Fruit fly (Drosophila melanogaster) whole organism, embryonic: ENCODE results near the gene CG14797.
A peak's percentile ranks its signal among the peaks of the same experiment; 100 is the strongest.

ENCODE experiments used
- B-H2 ChIP-seq: fragments of 200-800 bp; sonication (Bioruptor generic); optimal IDR thresholded peaks from 2 replicates; lab custom pipeline; 2018; ENCODE audit warnings: missing biosample characterization, mild to moderate bottlenecking, missing genetic modification characterization
- CG10462 ChIP-seq: fragments of 200-800 bp; sonication (Bioruptor generic); optimal IDR thresholded peaks from 2 replicates; lab custom pipeline; 2016; ENCODE audit warnings: missing biosample characterization, missing genetic modification characterization
- CG11560 ChIP-seq: fragments of 200-800 bp; sonication (Bioruptor generic); IDR thresholded peaks from 3 replicates; pipeline ENCODE4 v1.3.6; 2022; ENCODE audit warnings: missing biosample characterization, missing genetic modification characterization
- CG12219 ChIP-seq: fragments of 200-800 bp; sonication (Bioruptor generic); optimal IDR thresholded peaks from 3 replicates; lab custom pipeline; 2018; ENCODE audit warnings: missing biosample characterization, mild to moderate bottlenecking, missing genetic modification characterization
- CG12236 ChIP-seq: fragments of 200-800 bp; sonication (Bioruptor generic); optimal IDR thresholded peaks from 2 replicates; lab custom pipeline; 2016; ENCODE audit warnings: missing biosample characterization, missing genetic modification characterization
- CG12942 ChIP-seq: fragments of 200-800 bp; sonication (Bioruptor generic); optimal IDR thresholded peaks from 3 replicates; lab custom pipeline; 2016; ENCODE audit warnings: missing biosample characterization, missing genetic modification characterization
- CG15696 ChIP-seq: fragments of 200-800 bp; sonication (Bioruptor generic); optimal IDR thresholded peaks from 2 replicates; lab custom pipeline; 2019; ENCODE audit warnings: missing biosample characterization, mild to moderate bottlenecking, missing genetic modification characterization, moderate library complexity
- CG16779 ChIP-seq: fragments of 200-800 bp; sonication (Bioruptor generic); IDR thresholded peaks from 2 replicates; pipeline ENCODE4 v1.3.6; 2022; ENCODE audit warnings: missing biosample characterization, missing genetic modification characterization
- CG17802 ChIP-seq: fragments of 200-800 bp; sonication (Bioruptor generic); optimal IDR thresholded peaks from 2 replicates; lab custom pipeline; 2018; ENCODE audit warnings: missing biosample characterization, mild to moderate bottlenecking, missing genetic modification characterization, moderate library complexity
- CG1792 ChIP-seq: fragments of 200-800 bp; sonication (Bioruptor generic); optimal IDR thresholded peaks from 2 replicates; lab custom pipeline; 2016; ENCODE audit warnings: missing biosample characterization, missing genetic modification characterization
- CG18476 ChIP-seq: fragments of 200-800 bp; sonication (Bioruptor generic); optimal IDR thresholded peaks from 2 replicates; lab custom pipeline; 2016; ENCODE audit warnings: missing biosample characterization, mild to moderate bottlenecking, missing genetic modification characterization
- CG3726 ChIP-seq: fragments of 200-800 bp; sonication (Bioruptor generic); IDR thresholded peaks from 3 replicates; pipeline ENCODE4, ENCODE4 v1.3.6; 2022; ENCODE audit warnings: missing biosample characterization, missing genetic modification characterization
- CG4404 ChIP-seq: fragments of 200-800 bp; sonication (Bioruptor generic); IDR thresholded peaks from 2 replicates; pipeline ENCODE4 v1.3.6; 2022; ENCODE audit warnings: missing biosample characterization, missing genetic modification characterization
- CG6654 ChIP-seq: fragments of 200-800 bp; sonication (Bioruptor generic); optimal IDR thresholded peaks from 2 replicates; lab custom pipeline; 2017; ENCODE audit warnings: missing biosample characterization, mild to moderate bottlenecking, missing genetic modification characterization
- CG7372 ChIP-seq: fragments of 200-800 bp; sonication (Bioruptor generic); IDR thresholded peaks from 2 replicates; pipeline ENCODE4 v1.3.6; 2022; ENCODE audit warnings: missing biosample characterization, missing genetic modification characterization
- CG7963 ChIP-seq: fragments of 200-800 bp; sonication (Bioruptor generic); IDR thresholded peaks from 3 replicates; pipeline ENCODE4 v1.3.6; 2022; ENCODE audit warnings: missing biosample characterization, missing genetic modification characterization; ENCODE audit not compliant: partially characterized antibody
- CG8089 ChIP-seq: fragments of 200-800 bp; sonication (Bioruptor generic); optimal IDR thresholded peaks from 3 replicates; lab custom pipeline; 2016; ENCODE audit warnings: missing biosample characterization, missing genetic modification characterization
- CG8944 ChIP-seq: fragments of 200-800 bp; sonication (Bioruptor generic); optimal IDR thresholded peaks from 3 replicates; lab custom pipeline; 2016; ENCODE audit warnings: missing biosample characterization, missing genetic modification characterization
- CG9727 ChIP-seq: fragments of 200-800 bp; sonication (Bioruptor generic); optimal IDR thresholded peaks from 3 replicates; lab custom pipeline; 2017; ENCODE audit warnings: missing biosample characterization, mild to moderate bottlenecking, missing genetic modification characterization
- Chrac-16 ChIP-seq: fragments of 200-800 bp; sonication (Bioruptor generic); optimal IDR thresholded peaks from 3 replicates; lab custom pipeline; 2016; ENCODE audit warnings: missing biosample characterization, missing genetic modification characterization
- Dref ChIP-seq: fragments of 200-800 bp; sonication (Bioruptor generic); IDR thresholded peaks from 2 replicates; pipeline ENCODE4 v1.3.6; 2022; ENCODE audit warnings: missing biosample characterization, missing genetic modification characterization
- ERR ChIP-seq: fragments of 200-800 bp; sonication (Bioruptor generic); optimal IDR thresholded peaks from 2 replicates; lab custom pipeline; 2016; ENCODE audit warnings: missing biosample characterization, missing genetic modification characterization
- Fer3 ChIP-seq: fragments of 200-800 bp; sonication (Bioruptor generic); optimal IDR thresholded peaks from 2 replicates; lab custom pipeline; 2018; ENCODE audit warnings: missing biosample characterization, mild to moderate bottlenecking, missing genetic modification characterization, moderate library complexity
- HLH4C ChIP-seq: fragments of 200-800 bp; sonication (Bioruptor generic); IDR thresholded peaks from 3 replicates; pipeline ENCODE4 v1.3.6; 2022; ENCODE audit warnings: missing biosample characterization, missing genetic modification characterization; ENCODE audit not compliant: partially characterized antibody
- Hmr ChIP-seq: fragments of 200-800 bp; sonication (Bioruptor generic); optimal IDR thresholded peaks from 3 replicates; lab custom pipeline; 2017; ENCODE audit warnings: mild to moderate bottlenecking, missing biosample characterization, missing genetic modification reagents, missing genetic modification characterization
- Lim3 ChIP-seq: fragments of 200-800 bp; sonication (Bioruptor generic); IDR thresholded peaks from 2 replicates; pipeline ENCODE4 v1.3.6; 2022; ENCODE audit warnings: missing biosample characterization, missing genetic modification characterization
- Nf-YC ChIP-seq: fragments of 200-800 bp; optimal IDR thresholded peaks from 3 replicates; lab custom pipeline; 2019; ENCODE audit warnings: missing biosample characterization, mild to moderate bottlenecking, missing genetic modification characterization, moderate library complexity
- Rfx ChIP-seq: fragments of 200-800 bp; sonication (Bioruptor generic); IDR thresholded peaks from 2 replicates; pipeline ENCODE4 v1.3.6; 2022; ENCODE audit warnings: missing biosample characterization, missing genetic modification characterization
- Sry-δ ChIP-seq: fragments of 200-800 bp; sonication (Bioruptor generic); optimal IDR thresholded peaks from 2 replicates; lab custom pipeline; 2016; ENCODE audit warnings: missing biosample characterization, missing genetic modification characterization
- Stat92E ChIP-seq, 3 experiments: fragments of >200 bp in 2 of 3; fragments of 200-800 bp in 1 of 3; sonication (Bioruptor generic) in 1 of 3; optimal IDR thresholded peaks; 2 replicates each; lab custom pipeline; 2017 to 2019; ENCODE audit warnings: missing biosample characterization in 3 of 3, missing genetic modification characterization in 3 of 3, mild to moderate bottlenecking in 1 of 3, moderate library complexity in 1 of 3
- ac ChIP-seq: fragments of 200-800 bp; sonication (Bioruptor generic); optimal IDR thresholded peaks from 3 replicates; lab custom pipeline; 2017; ENCODE audit warnings: missing biosample characterization, mild to moderate bottlenecking, missing genetic modification characterization
- ap ChIP-seq: fragments of 200-800 bp; sonication (Bioruptor generic); IDR thresholded peaks from 2 replicates; pipeline ENCODE4 v1.3.6; 2022; ENCODE audit warnings: missing biosample characterization, missing genetic modification characterization
- bbx ChIP-seq: fragments of 200-800 bp; sonication (Bioruptor generic); IDR thresholded peaks from 2 replicates; pipeline ENCODE4 v1.3.6; 2022; ENCODE audit warnings: missing biosample characterization, missing genetic modification characterization; ENCODE audit not compliant: partially characterized antibody
- crc ChIP-seq: fragments of 200-800 bp; sonication (Bioruptor generic); optimal IDR thresholded peaks from 2 replicates; lab custom pipeline; 2016; ENCODE audit warnings: missing biosample characterization, missing genetic modification characterization
- dmrt11E ChIP-seq: fragments of 200-800 bp; sonication (Bioruptor generic); optimal IDR thresholded peaks from 3 replicates; lab custom pipeline; 2018; ENCODE audit warnings: missing biosample characterization, mild to moderate bottlenecking, missing genetic modification characterization, moderate library complexity
- ewg ChIP-seq: fragments of 200-800 bp; sonication (Bioruptor generic); optimal IDR thresholded peaks from 3 replicates; lab custom pipeline; 2017; ENCODE audit warnings: mild to moderate bottlenecking, missing biosample characterization, missing genetic modification reagents, missing genetic modification characterization
- fd96Cb ChIP-seq: fragments of 200-800 bp; sonication (Bioruptor generic); optimal IDR thresholded peaks from 2 replicates; lab custom pipeline; 2018; ENCODE audit warnings: missing biosample characterization, mild to moderate bottlenecking, missing genetic modification characterization, moderate library complexity
- gro ChIP-seq: fragments of 200-800 bp; sonication (Bioruptor generic); optimal IDR thresholded peaks from 2 replicates; lab custom pipeline; 2016; ENCODE audit warnings: missing biosample characterization, missing genetic modification characterization
- gsb ChIP-seq: fragments of 200-800 bp; sonication (Bioruptor generic); IDR thresholded peaks from 2 replicates; pipeline ENCODE4 v1.3.6; 2022; ENCODE audit warnings: missing biosample characterization, missing genetic modification characterization
- hbn ChIP-seq: fragments of 200-800 bp; sonication (Bioruptor generic); IDR thresholded peaks from 2 replicates; pipeline ENCODE4 v1.3.6; 2022; ENCODE audit warnings: missing biosample characterization, missing genetic modification characterization; ENCODE audit not compliant: partially characterized antibody
- jumu ChIP-seq: fragments of 200-800 bp; sonication (Bioruptor generic); optimal IDR thresholded peaks from 3 replicates; lab custom pipeline; 2016; ENCODE audit warnings: missing biosample characterization, missing genetic modification characterization
- lola ChIP-seq, 3 experiments: fragments of >200 bp in 2 of 3; fragments of 200-800 bp in 1 of 3; sonication (Bioruptor generic) in 1 of 3; optimal IDR thresholded peaks; 2 replicates each; lab custom pipeline; 2017 to 2019; ENCODE audit warnings: missing biosample characterization in 3 of 3, missing genetic modification characterization in 3 of 3, mild to moderate bottlenecking in 1 of 3, moderate library complexity in 1 of 3
- luna ChIP-seq: fragments of 200-800 bp; sonication (Bioruptor generic); optimal IDR thresholded peaks from 2 replicates; lab custom pipeline; 2016; ENCODE audit warnings: missing biosample characterization, missing genetic modification characterization
- pnt ChIP-seq: fragments of 200-800 bp; sonication (Bioruptor generic); optimal IDR thresholded peaks from 3 replicates; lab custom pipeline; 2016; ENCODE audit warnings: missing biosample characterization, missing genetic modification characterization
- rib ChIP-seq: fragments of 200-800 bp; sonication (Bioruptor generic); IDR thresholded peaks from 2 replicates; pipeline ENCODE4 v1.3.6; 2022; ENCODE audit warnings: missing biosample characterization, missing genetic modification characterization
- schlank ChIP-seq: fragments of 200-800 bp; sonication (Bioruptor generic); optimal IDR thresholded peaks from 2 replicates; lab custom pipeline; 2018; ENCODE audit warnings: missing biosample characterization, mild to moderate bottlenecking, missing genetic modification characterization
- tna ChIP-seq: fragments of 200-800 bp; sonication (Bioruptor generic); IDR thresholded peaks from 2 replicates; pipeline ENCODE4 v1.3.6; 2022; ENCODE audit warnings: missing biosample characterization, missing genetic modification characterization; ENCODE audit not compliant: partially characterized antibody
- ttk ChIP-seq: fragments of 200-800 bp; sonication (Bioruptor generic); IDR thresholded peaks from 2 replicates; pipeline ENCODE4 v2.1.2; 2022; ENCODE audit warnings: missing biosample characterization, missing genetic modification characterization
- unc-4 ChIP-seq: fragments of 200-800 bp; sonication (Bioruptor generic); IDR thresholded peaks from 2 replicates; pipeline ENCODE4 v1.3.6; 2022; ENCODE audit warnings: missing biosample characterization, missing genetic modification characterization; ENCODE audit not compliant: partially characterized antibody
- vnd ChIP-seq: fragments of 200-800 bp; sonication (Bioruptor generic); IDR thresholded peaks from 3 replicates; pipeline ENCODE4 v1.3.6; 2022; ENCODE audit warnings: missing biosample characterization, missing genetic modification characterization; ENCODE audit not compliant: partially characterized antibody
- z ChIP-seq: fragments of 200-800 bp; sonication (Bioruptor generic); IDR thresholded peaks from 3 replicates; pipeline ENCODE4 v1.3.6; 2022; ENCODE audit warnings: missing biosample characterization, missing genetic modification characterization

The CG14797 gene

dm6 chrX:1664836-1665235 lies 16.5 kb upstream of the CG14797 start, which contains the start of gene dor (continued):
- TF ChIP-seq Lim3, result no peak
- no peak for TF ChIP-seq CG18476 (GFP tag; lab: Kevin White, UChicago)
- TF ChIP-seq rib (GFP tag; lab: Robert Waterston, UW), result no peak
- TF ChIP-seq schlank (tag; lab: Kevin White, UChicago), result no peak
- peak; percentile 90 for TF ChIP-seq bbx (GFP tag; lab: Robert Waterston, UW)
- 0 out of 2 replicates have a peak, but pooled peaks have one; percentile 18 for TF ChIP-seq Rfx (GFP tag; lab: Robert Waterston, UW)
- peak; percentile 85 for TF ChIP-seq HLH4C (GFP tag; lab: Robert Waterston, UW)
- no peak for TF ChIP-seq ttk (GFP tag; lab: Robert Waterston, UW)
- TF ChIP-seq Hmr (GFP tag; lab: Kevin White, UChicago), result no peak
- no peak for TF ChIP-seq dmrt11E (tag; lab: Kevin White, UChicago)
- no peak for TF ChIP-seq gro (GFP tag; lab: Kevin White, UChicago)
- no peak for TF ChIP-seq crc (GFP tag; lab: Kevin White, UChicago)
- no peak for TF ChIP-seq CG1792 (GFP tag; lab: Kevin White, UChicago)
- no peak for TF ChIP-seq fd96Cb (tag; lab: Kevin White, UChicago)
- TF ChIP-seq CG10462 (GFP tag; lab: Kevin White, UChicago), result no peak
- TF ChIP-seq ewg (GFP tag; lab: Kevin White, UChicago), result no peak
- no peak for TF ChIP-seq Stat92E (GFP tag; optimal IDR thresholded peaks at IDR 0.05; lab: Kevin White, UChicago)
- TF ChIP-seq jumu (GFP tag; lab: Kevin White, UChicago), result no peak
- TF ChIP-seq Dref (GFP tag; lab: Robert Waterston, UW), result peak; percentile 95
- TF ChIP-seq CG12942 (GFP tag; lab: Kevin White, UChicago), result no peak
- TF ChIP-seq Fer3 (tag; lab: Kevin White, UChicago), result no peak
- TF ChIP-seq ac, result no peak
- no peak for TF ChIP-seq lola (GFP tag; optimal IDR thresholded peaks at IDR 0.05; lab: Kevin White, UChicago)
- TF ChIP-seq CG4404 (GFP tag; lab: Robert Waterston, UW), result no peak
- TF ChIP-seq unc-4, result peak; percentile 80
- peak; percentile 77 for TF ChIP-seq CG7963 (GFP tag; lab: Robert Waterston, UW)
- TF ChIP-seq Nf-YC (tag; lab: Kevin White, UChicago), result no peak
- no peak for TF ChIP-seq luna (GFP tag; lab: Kevin White, UChicago)
- TF ChIP-seq vnd (GFP tag; lab: Robert Waterston, UW), result peak; percentile 82
- TF ChIP-seq CG8944 (GFP tag; lab: Kevin White, UChicago), result no peak
- TF ChIP-seq CG7372, result no peak
- TF ChIP-seq gsb, result no peak
- TF ChIP-seq B-H2 (GFP tag; lab: Kevin White, UChicago), result no peak
- TF ChIP-seq CG8089 (GFP tag; lab: Kevin White, UChicago), result no peak
- TF ChIP-seq CG11560 (tag; lab: Robert Waterston, UW), result no peak
- TF ChIP-seq Chrac-16 (GFP tag; lab: Kevin White, UChicago), result no peak
- TF ChIP-seq CG12219 (GFP tag; lab: Kevin White, UChicago), result no peak
- no peak for TF ChIP-seq z (GFP tag; lab: Robert Waterston, UW)
- no peak for TF ChIP-seq CG3726
- no peak for TF ChIP-seq CG15696 (tag; lab: Kevin White, UChicago)
- no peak for TF ChIP-seq CG9727 (GFP tag; lab: Kevin White, UChicago)
- peak; percentile 71 for TF ChIP-seq hbn (GFP tag; lab: Robert Waterston, UW)
- no peak for TF ChIP-seq CG12236 (GFP tag; lab: Kevin White, UChicago)
- TF ChIP-seq tna (GFP tag; lab: Robert Waterston, UW), result peak; percentile 86
- TF ChIP-seq CG6654 (GFP tag; lab: Kevin White, UChicago), result no peak
- no peak for TF ChIP-seq pnt (GFP tag; lab: Kevin White, UChicago)
- no peak for TF ChIP-seq CG17802 (tag; lab: Kevin White, UChicago)
- no peak for TF ChIP-seq ERR (GFP tag; lab: Kevin White, UChicago)
- peak; percentile 88 for TF ChIP-seq Sry-δ (GFP tag; lab: Kevin White, UChicago)
- TF ChIP-seq CG16779 (GFP tag; lab: Robert Waterston, UW), result no peak
- no peak for TF ChIP-seq ap
